Fruit fly (Drosophila melanogaster) whole organism, embryonic: ENCODE measurements around the gene Tim8.

Experiments
- Adf1 ChIP-seq: fragments of 200-800 bp; sonication (Bioruptor generic); IDR thresholded peaks from 2 replicates; pipeline ENCODE4 v1.3.6; 2022; ENCODE audit warnings: missing biosample characterization, missing genetic modification characterization
- Antp ChIP-seq: fragments of 200-800 bp; sonication (Bioruptor generic); optimal IDR thresholded peaks from 3 replicates; lab custom pipeline; 2016; ENCODE audit warnings: missing biosample characterization, missing genetic modification characterization
- Bteb2 ChIP-seq: fragments of 200-800 bp; sonication (Bioruptor generic); optimal IDR thresholded peaks from 2 replicates; lab custom pipeline; 2016; ENCODE audit warnings: missing biosample characterization, missing genetic modification characterization
- CG10209 ChIP-seq: fragments of 200-800 bp; sonication (Bioruptor generic); optimal IDR thresholded peaks from 3 replicates; lab custom pipeline; 2017; ENCODE audit warnings: missing biosample characterization, mild to moderate bottlenecking, missing genetic modification characterization, missing genetic modification reagents
- CG11093 ChIP-seq: fragments of 200-800 bp; sonication (Bioruptor generic); IDR thresholded peaks from 3 replicates; pipeline ENCODE4 v1.3.6; 2022; ENCODE audit warnings: missing biosample characterization, missing genetic modification characterization
- CG11247 ChIP-seq: fragments of 200-800 bp; sonication (Bioruptor generic); IDR thresholded peaks from 2 replicates; pipeline ENCODE4 v1.3.6; 2022; ENCODE audit warnings: missing biosample characterization, missing genetic modification characterization
- CG13123 ChIP-seq: fragments of 200-800 bp; sonication (Bioruptor generic); optimal IDR thresholded peaks from 2 replicates; lab custom pipeline; 2016; ENCODE audit warnings: missing biosample characterization, missing genetic modification characterization
- CG14441 ChIP-seq: fragments of 200-800 bp; sonication (Bioruptor generic); IDR thresholded peaks from 2 replicates; pipeline ENCODE4 v1.3.6; 2022; ENCODE audit warnings: missing biosample characterization, missing genetic modification characterization
- CG14667 ChIP-seq: fragments of 200-800 bp; sonication (Bioruptor generic); IDR thresholded peaks from 2 replicates; pipeline ENCODE4 v1.3.6; 2022; ENCODE audit warnings: missing biosample characterization, missing genetic modification characterization
- CG16813 ChIP-seq: fragments of 200-800 bp; sonication (Bioruptor generic); IDR thresholded peaks from 3 replicates; pipeline ENCODE4 v1.3.6; 2022; ENCODE audit warnings: missing biosample characterization, missing genetic modification characterization; ENCODE audit not compliant: partially characterized antibody
- CG17328 ChIP-seq: fragments of 200-800 bp; sonication (Bioruptor generic); IDR thresholded peaks from 2 replicates; pipeline ENCODE4 v1.3.6; 2022; ENCODE audit warnings: missing biosample characterization, missing genetic modification characterization
- CG2120 ChIP-seq: fragments of 200-800 bp; sonication (Bioruptor generic); optimal IDR thresholded peaks from 3 replicates; lab custom pipeline; 2016; ENCODE audit warnings: missing biosample characterization, missing genetic modification characterization
- CG32532 ChIP-seq: fragments of 200-800 bp; sonication (Bioruptor generic); IDR thresholded peaks from 2 replicates; pipeline ENCODE4 v1.3.6; 2022; ENCODE audit warnings: missing biosample characterization, missing genetic modification characterization
- CG3995 ChIP-seq: fragments of 200-800 bp; sonication (Bioruptor generic); optimal IDR thresholded peaks from 3 replicates; lab custom pipeline; 2016; ENCODE audit warnings: missing biosample characterization, missing genetic modification characterization
- CG42726 ChIP-seq: fragments of 200-800 bp; sonication (Bioruptor generic); IDR thresholded peaks from 2 replicates; pipeline ENCODE4 v1.3.6; 2022; ENCODE audit warnings: missing biosample characterization, missing genetic modification characterization; ENCODE audit not compliant: partially characterized antibody
- CG6689 ChIP-seq: fragments of 200-800 bp; sonication (Bioruptor generic); IDR thresholded peaks from 2 replicates; pipeline ENCODE4 v1.3.6; 2022; ENCODE audit warnings: missing biosample characterization, missing genetic modification characterization
- CG6854 ChIP-seq: fragments of 200-800 bp; sonication (Bioruptor generic); optimal IDR thresholded peaks from 3 replicates; lab custom pipeline; 2017; ENCODE audit warnings: missing biosample characterization, mild to moderate bottlenecking, missing genetic modification characterization
- CG7963 ChIP-seq: fragments of 200-800 bp; sonication (Bioruptor generic); IDR thresholded peaks from 3 replicates; pipeline ENCODE4 v1.3.6; 2022; ENCODE audit warnings: missing biosample characterization, missing genetic modification characterization; ENCODE audit not compliant: partially characterized antibody
- CG9609 ChIP-seq: fragments of 200-800 bp; sonication (Bioruptor generic); optimal IDR thresholded peaks from 3 replicates; lab custom pipeline; 2016; ENCODE audit warnings: missing biosample characterization, missing genetic modification characterization
- CTCF ChIP-seq: fragments of 200-800 bp; sonication (Bioruptor generic); optimal IDR thresholded peaks from 2 replicates; lab custom pipeline; 2017; ENCODE audit warnings: missing biosample characterization, mild to moderate bottlenecking, missing genetic modification characterization, moderate library complexity
- Dip3 ChIP-seq: fragments of 200-800 bp; sonication (Bioruptor generic); optimal IDR thresholded peaks from 3 replicates; lab custom pipeline; 2016; ENCODE audit warnings: missing biosample characterization, missing genetic modification characterization
- Fer3 ChIP-seq: fragments of 200-800 bp; sonication (Bioruptor generic); optimal IDR thresholded peaks from 2 replicates; lab custom pipeline; 2018; ENCODE audit warnings: missing biosample characterization, mild to moderate bottlenecking, missing genetic modification characterization, moderate library complexity
- Gug ChIP-seq: fragments of 200-800 bp; sonication (Bioruptor generic); IDR thresholded peaks from 4 replicates; pipeline ENCODE4 v1.3.6; 2022; ENCODE audit warnings: missing biosample characterization, missing genetic modification characterization
- Max ChIP-seq: fragments of 200-800 bp; sonication (Bioruptor generic); optimal IDR thresholded peaks from 2 replicates; lab custom pipeline; 2016; ENCODE audit warnings: missing biosample characterization, mild to moderate bottlenecking, missing genetic modification characterization
- Optix ChIP-seq: fragments of 200-800 bp; sonication (Bioruptor generic); IDR thresholded peaks from 3 replicates; pipeline ENCODE4 v1.3.6; 2022; ENCODE audit warnings: missing biosample characterization, missing genetic modification characterization
- Pdp1 ChIP-seq, 2 experiments: fragments of 200-800 bp; sonication (Bioruptor generic); optimal IDR thresholded peaks; 3 replicates each; lab custom pipeline; 2016; ENCODE audit warnings: missing biosample characterization in 2 of 2, missing genetic modification characterization in 2 of 2, mild to moderate bottlenecking in 1 of 2, moderate library complexity in 1 of 2
- Xrp1 ChIP-seq: fragments of 200-800 bp; sonication (Bioruptor generic); IDR thresholded peaks from 2 replicates; pipeline ENCODE4 v1.3.6; 2022; ENCODE audit warnings: missing biosample characterization, missing genetic modification characterization
- YL-1 ChIP-seq: fragments of 200-800 bp; sonication (Bioruptor generic); optimal IDR thresholded peaks from 3 replicates; lab custom pipeline; 2017; ENCODE audit warnings: missing biosample characterization, mild to moderate bottlenecking, missing genetic modification characterization
- ase ChIP-seq: fragments of 200-800 bp; sonication (Bioruptor generic); IDR thresholded peaks from 3 replicates; pipeline ENCODE4 v1.3.6; 2022; ENCODE audit warnings: missing biosample characterization, missing genetic modification characterization
- ash1 ChIP-seq: fragments of 200-800 bp; sonication (Bioruptor generic); optimal IDR thresholded peaks from 2 replicates; lab custom pipeline; 2018; ENCODE audit warnings: missing biosample characterization, mild to moderate bottlenecking, missing genetic modification characterization
- chinmo ChIP-seq: fragments of 200-800 bp; sonication (Bioruptor generic); IDR thresholded peaks from 4 replicates; pipeline ENCODE4 v1.3.6; 2022; ENCODE audit warnings: missing biosample characterization, missing genetic modification characterization; ENCODE audit not compliant: partially characterized antibody
- ci ChIP-seq: fragments of 200-800 bp; sonication (Bioruptor generic); IDR thresholded peaks from 3 replicates; pipeline ENCODE4 v1.3.6; 2022; ENCODE audit warnings: missing biosample characterization, missing genetic modification characterization
- exex ChIP-seq: fragments of 200-800 bp; sonication (Bioruptor generic); optimal IDR thresholded peaks from 4 replicates; lab custom pipeline; 2018; ENCODE audit warnings: missing biosample characterization, mild to moderate bottlenecking, missing genetic modification characterization, moderate library complexity
- fd64A ChIP-seq: fragments of 200-800 bp; sonication (Bioruptor generic); optimal IDR thresholded peaks from 3 replicates; lab custom pipeline; 2018; ENCODE audit warnings: missing biosample characterization, mild to moderate bottlenecking, missing genetic modification characterization
- grn ChIP-seq: fragments of 200-800 bp; sonication (Bioruptor generic); optimal IDR thresholded peaks from 3 replicates; lab custom pipeline; 2017; ENCODE audit warnings: missing biosample characterization, missing genetic modification characterization
- h ChIP-seq: fragments of >200 bp; optimal IDR thresholded peaks from 2 replicates; lab custom pipeline; 2017
- kay ChIP-seq: fragments of 200-800 bp; sonication (Bioruptor generic); optimal IDR thresholded peaks from 2 replicates; lab custom pipeline; 2016; ENCODE audit warnings: missing biosample characterization, missing genetic modification characterization
- ken ChIP-seq: fragments of 200-800 bp; sonication (Bioruptor generic); IDR thresholded peaks from 3 replicates; pipeline ENCODE4 v1.3.6; 2022; ENCODE audit warnings: missing biosample characterization, missing genetic modification characterization
- lmd ChIP-seq: fragments of 200-800 bp; sonication (Bioruptor generic); IDR thresholded peaks from 2 replicates; pipeline ENCODE4 v1.3.6; 2022; ENCODE audit warnings: missing biosample characterization, missing genetic modification characterization
- lola ChIP-seq, 3 experiments: fragments of >200 bp in 2 of 3; fragments of 200-800 bp in 1 of 3; sonication (Bioruptor generic) in 1 of 3; optimal IDR thresholded peaks; 2 replicates each; lab custom pipeline; 2017 to 2019; ENCODE audit warnings: missing biosample characterization in 3 of 3, missing genetic modification characterization in 3 of 3, mild to moderate bottlenecking in 1 of 3, moderate library complexity in 1 of 3
- mam ChIP-seq: fragments of 200-800 bp; sonication (Bioruptor generic); optimal IDR thresholded peaks from 3 replicates; lab custom pipeline; 2016; ENCODE audit warnings: missing biosample characterization, missing genetic modification characterization
- mld ChIP-seq: fragments of 200-800 bp; sonication (Bioruptor generic); IDR thresholded peaks from 3 replicates; pipeline ENCODE4 v1.3.6; 2022; ENCODE audit warnings: missing biosample characterization, missing genetic modification characterization; ENCODE audit not compliant: partially characterized antibody
- p53 ChIP-seq: fragments of 200-800 bp; sonication (Bioruptor generic); optimal IDR thresholded peaks from 2 replicates; lab custom pipeline; 2016; ENCODE audit warnings: missing biosample characterization, missing genetic modification characterization
- peb ChIP-seq: fragments of 200-800 bp; sonication (Bioruptor generic); IDR thresholded peaks from 2 replicates; pipeline ENCODE4 v1.3.6; 2022; ENCODE audit warnings: missing biosample characterization, missing genetic modification characterization
- schlank ChIP-seq: fragments of 200-800 bp; sonication (Bioruptor generic); optimal IDR thresholded peaks from 2 replicates; lab custom pipeline; 2018; ENCODE audit warnings: missing biosample characterization, mild to moderate bottlenecking, missing genetic modification characterization
- scrt ChIP-seq: fragments of 200-800 bp; sonication (Bioruptor generic); optimal IDR thresholded peaks from 2 replicates; lab custom pipeline; 2018; ENCODE audit warnings: missing biosample characterization, mild to moderate bottlenecking, missing genetic modification characterization, moderate library complexity
- sd ChIP-seq: fragments of 200-800 bp; sonication (Bioruptor generic); optimal IDR thresholded peaks from 3 replicates; lab custom pipeline; 2018; ENCODE audit warnings: missing biosample characterization, mild to moderate bottlenecking, missing genetic modification characterization, moderate library complexity
- tin ChIP-seq: fragments of 200-800 bp; sonication (Bioruptor generic); optimal IDR thresholded peaks from 3 replicates; lab custom pipeline; 2016; ENCODE audit warnings: missing biosample characterization, missing genetic modification characterization
- unpg ChIP-seq: fragments of 200-800 bp; sonication (Bioruptor generic); optimal IDR thresholded peaks from 3 replicates; lab custom pipeline; 2018; ENCODE audit warnings: missing biosample characterization, mild to moderate bottlenecking, missing genetic modification characterization, moderate library complexity
- usp ChIP-seq: fragments of >200 bp; optimal IDR thresholded peaks from 2 replicates; lab custom pipeline; 2017; ENCODE audit warnings: missing biosample characterization, missing genetic modification characterization
- vvl ChIP-seq: fragments of 200-800 bp; sonication (Bioruptor generic); IDR thresholded peaks from 2 replicates; pipeline ENCODE4 v1.3.6; 2022; ENCODE audit warnings: missing biosample characterization, missing genetic modification characterization
- zen ChIP-seq: fragments of 200-800 bp; sonication (Bioruptor generic); optimal IDR thresholded peaks from 3 replicates; lab custom pipeline; 2018; ENCODE audit warnings: missing biosample characterization, mild to moderate bottlenecking, missing genetic modification characterization, moderate library complexity
- zen2 ChIP-seq: fragments of 200-800 bp; sonication (Bioruptor generic); IDR thresholded peaks from 3 replicates; pipeline ENCODE4 v1.3.6; 2022; ENCODE audit warnings: missing biosample characterization, missing genetic modification characterization; ENCODE audit not compliant: partially characterized antibody
- zfh1 ChIP-seq: fragments of 200-800 bp; sonication (Bioruptor generic); IDR thresholded peaks from 3 replicates; pipeline ENCODE4 v1.3.6; 2022; ENCODE audit warnings: missing biosample characterization, missing genetic modification characterization

Tim8 gene

dm6 chrX:11384023-11384444 lies 15.8 kb downstream of the Tim8 start (continued):
- TF ChIP-seq mam (GFP tag; lab: Kevin White, UChicago) (peak; percentile 78), Adf1 (GFP tag; lab: Robert Waterston, UW) (peak; percentile 41; the same call in 1 of the 2 replicates), grn (GFP tag; lab: Kevin White, UChicago) (no peak), Antp (GFP tag; lab: Kevin White, UChicago) (peak; percentile 46), CG14667 (GFP tag; lab: Robert Waterston, UW) (peak; percentile 72), kay (GFP tag; lab: Kevin White, UChicago) (peak; percentile 55), CG32532 (peak; percentile 90), CG11247 (GFP tag; lab: Robert Waterston, UW) (peak; percentile 81), ken (peak; percentile 74), ash1 (GFP tag; lab: Kevin White, UChicago) (no peak), ase (GFP tag; lab: Robert Waterston, UW) (peak; percentile 56; the same call in 1 of the 3 replicates), tin (GFP tag; lab: Kevin White, UChicago) (peak; percentile 54), CG13123 (GFP tag; lab: Kevin White, UChicago) (no peak), Dip3 (GFP tag; lab: Kevin White, UChicago) (peak; percentile 71), CG3995 (GFP tag; lab: Kevin White, UChicago) (peak; percentile 13), CG42726 (no peak), zfh1 (GFP tag; lab: Robert Waterston, UW) (peak; percentile 45; the same call in 1 of the 3 replicates), Max (GFP tag; lab: Kevin White, UChicago) (peak; percentile 42), vvl (GFP tag; lab: Robert Waterston, UW) (peak; percentile 83), unpg (GFP tag; lab: Kevin White, UChicago) (peak; percentile 69), scrt (peak; percentile 74), usp (no peak), Gug (GFP tag; lab: Robert Waterston, UW) (peak; percentile 76; the same call in 3 of the 4 replicates), CG2120 (GFP tag; lab: Kevin White, UChicago) (peak; percentile 90), CG10209 (GFP tag; lab: Kevin White, UChicago) (peak; percentile 40), peb (GFP tag; lab: Robert Waterston, UW) (no peak), h (lab: Kevin White, UChicago) (no peak), zen2 (GFP tag; lab: Robert Waterston, UW) (no peak), CG6689 (peak; percentile 66), fd64A (no peak), Bteb2 (GFP tag; lab: Kevin White, UChicago) (peak; percentile 34), CG14441 (peak; percentile 76), CG11093 (GFP tag; lab: Robert Waterston, UW) (peak; percentile 56; the same call in 1 of the 3 replicates), lmd (GFP tag; lab: Robert Waterston, UW) (peak; percentile 80), schlank (peak; percentile 52), mld (no peak), CG17328 (GFP tag; lab: Robert Waterston, UW) (peak; percentile 44; the same call in 1 of the 2 replicates)

- TF ChIP-seq ken, result no peak
- TF ChIP-seq zen (tag; lab: Kevin White, UChicago), result no peak
- no peak for TF ChIP-seq CG9609 (GFP tag; lab: Kevin White, UChicago)
- no peak for TF ChIP-seq lola (GFP tag; optimal IDR thresholded peaks at IDR 0.05; lab: Kevin White, UChicago)
- TF ChIP-seq p53 (GFP tag; lab: Kevin White, UChicago), result no peak
- no peak for TF ChIP-seq Xrp1 (GFP tag; lab: Robert Waterston, UW)
- TF ChIP-seq ci (GFP tag; lab: Robert Waterston, UW), result no peak
- TF ChIP-seq chinmo (GFP tag; lab: Robert Waterston, UW), result no peak
- TF ChIP-seq Pdp1 (GFP tag; optimal IDR thresholded peaks at IDR 0.05; lab: Kevin White, UChicago), result peak in 1 of 2 experiments; percentile 42
- no peak for TF ChIP-seq CG6854
- no peak for TF ChIP-seq Fer3 (tag; lab: Kevin White, UChicago)
- no peak for TF ChIP-seq CG16813 (GFP tag; lab: Robert Waterston, UW)
- peak; percentile 54 for TF ChIP-seq CTCF (GFP tag; lab: Kevin White, UChicago)
- TF ChIP-seq exex, result no peak
- TF ChIP-seq sd, result peak; percentile 45
- TF ChIP-seq Optix (GFP tag; lab: Robert Waterston, UW), result no peak
- TF ChIP-seq YL-1 (GFP tag; lab: Kevin White, UChicago), result no peak
- TF ChIP-seq CG7963, result no peak
Observed at dm6 chrX:11385498-11385897, 17.3 kb downstream of the Tim8 start.
